Worm (Caenorhabditis elegans): Measurements from ENCODE around the gene nhr-104.

Gene nhr-104

ce11 chrIV:4744167-4744566, 44.3 kb downstream of the nhr-104 start, which contains the start of gene hoe-1:
hoe-1 (minus strand) TSS chrIV:4744267.
- TF ChIP-seq peb-1 (tag; optimal IDR thresholded peaks at IDR 0.05) (no peak), mbf-1 (tag; optimal IDR thresholded peaks at IDR 0.05) (no peak), sem-4 (tag; optimal IDR thresholded peaks at IDR 0.05) (no peak), nhr-77 (tag; optimal IDR thresholded peaks at IDR 0.05) (no peak), mdl-1 (tag; optimal IDR thresholded peaks at IDR 0.05) (no peak), C34F6.9 (tag; optimal IDR thresholded peaks at IDR 0.05) (no peak), Y55F3AM.14 (GFP tag; optimal IDR thresholded peaks at IDR 0.05) (no peak), dmd-4 (tag; optimal IDR thresholded peaks at IDR 0.05) (no peak), aly-2 (tag; optimal IDR thresholded peaks at IDR 0.05) (no peak), nhr-237 (tag; optimal IDR thresholded peaks at IDR 0.05) (no peak), skn-1 (tag; optimal IDR thresholded peaks at IDR 0.05) (no peak), nhr-25 (tag; optimal IDR thresholded peaks at IDR 0.05) (no peak), nhr-21 (tag; optimal IDR thresholded peaks at IDR 0.05) (no peak), snpc-4 (tag; optimal IDR thresholded peaks at IDR 0.05) (no peak), fos-1 (tag; optimal IDR thresholded peaks at IDR 0.05) (no peak), ztf-11 (tag; optimal IDR thresholded peaks at IDR 0.05) (no peak), R02D3.7 (tag; optimal IDR thresholded peaks at IDR 0.05) (no peak), zag-1 (tag; optimal IDR thresholded peaks at IDR 0.05) (no peak)

DNA sequence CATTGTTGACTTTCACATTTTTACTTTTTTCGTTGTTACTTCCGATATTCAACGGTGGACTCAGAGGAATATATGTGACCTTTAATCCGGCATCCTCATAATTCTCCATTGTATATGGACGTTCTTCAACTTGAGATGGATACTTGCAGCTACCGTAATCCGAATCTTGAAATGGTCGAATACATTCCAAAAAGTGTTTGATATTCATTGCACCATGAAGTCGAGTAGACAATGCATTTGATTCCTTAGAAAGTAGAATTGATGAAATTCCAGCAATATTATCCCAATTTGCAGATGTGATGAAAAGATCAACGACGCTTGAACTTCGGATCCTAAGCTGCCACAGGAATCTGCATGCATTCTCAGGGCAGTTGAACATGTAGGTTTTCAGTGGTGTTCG, 46.0 kb downstream of the nhr-104 start:
- TF ChIP-seq peb-1 (tag; optimal IDR thresholded peaks at IDR 0.05), result no peak
- TF ChIP-seq sem-4 (tag; optimal IDR thresholded peaks at IDR 0.05), result no peak
- no peak for TF ChIP-seq lin-13 (GFP tag; optimal IDR thresholded peaks at IDR 0.05)
- no peak for TF ChIP-seq alr-1 (tag; optimal IDR thresholded peaks at IDR 0.05)
- TF ChIP-seq elt-3 (tag; optimal IDR thresholded peaks at IDR 0.05), result no peak

DNA sequence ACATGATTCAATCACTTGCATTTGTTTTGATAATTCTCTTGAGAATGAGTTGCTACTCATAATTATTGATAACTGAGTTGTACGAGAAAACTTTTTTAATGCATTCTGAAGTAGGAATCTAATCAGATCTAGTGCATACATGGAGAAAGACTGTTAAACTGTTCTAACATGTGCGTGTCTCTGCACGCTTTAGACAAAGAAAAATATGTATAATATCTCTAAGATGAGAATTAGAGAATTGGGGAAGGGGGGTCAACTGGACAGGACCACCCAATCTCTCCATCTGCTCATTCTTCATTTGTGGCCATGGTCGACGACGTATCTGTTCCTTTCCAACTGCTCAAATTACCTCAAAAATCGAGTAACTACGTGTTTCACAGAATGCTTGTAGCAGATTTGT, 51.2 kb downstream of the nhr-104 start, which contains the start of gene fbxb-78:
Gene fbxb-78, plus strand, starts transcription at position 301 of the 400 bp plus-strand sequence.
- TF ChIP-seq C34F6.9 (tag; optimal IDR thresholded peaks at IDR 0.05) (no peak), nhr-25 (tag; optimal IDR thresholded peaks at IDR 0.05) (no peak), mab-5 (tag; optimal IDR thresholded peaks at IDR 0.05) (no peak), lin-39 (tag; optimal IDR thresholded peaks at IDR 0.05) (no peak), snpc-4 (tag; optimal IDR thresholded peaks at IDR 0.05) (no peak), nhr-6 (tag; optimal IDR thresholded peaks at IDR 0.05) (no peak), nhr-237 (tag; optimal IDR thresholded peaks at IDR 0.05) (no peak), dmd-4 (tag; optimal IDR thresholded peaks at IDR 0.05) (no peak), sma-3 (GFP tag; optimal IDR thresholded peaks at IDR 0.05) (no peak), F13H6.1 (tag; optimal IDR thresholded peaks at IDR 0.05) (no peak), ztf-4 (tag; optimal IDR thresholded peaks at IDR 0.05) (no peak), nhr-12 (tag; optimal IDR thresholded peaks at IDR 0.05) (no peak), egl-27 (tag; optimal IDR thresholded peaks at IDR 0.05) (no peak), elt-3 (tag; optimal IDR thresholded peaks at IDR 0.05) (no peak), Y55F3AM.14 (GFP tag; optimal IDR thresholded peaks at IDR 0.05) (no peak), nhr-129 (tag; optimal IDR thresholded peaks at IDR 0.05) (no peak), peb-1 (tag; optimal IDR thresholded peaks at IDR 0.05) (no peak), sma-9 (GFP tag; optimal IDR thresholded peaks at IDR 0.05) (no peak), sma-9 (tag; optimal IDR thresholded peaks at IDR 0.05) (no peak)

Data from whole organism, L2 larva.